Fruit fly (Drosophila melanogaster) whole organism, embryonic: Measurements from ENCODE around the gene cav.

Source experiments
- B-H2 ChIP-seq: fragments of 200-800 bp; sonication (Bioruptor generic); optimal IDR thresholded peaks from 2 replicates; lab custom pipeline; 2018; ENCODE audit warnings: missing biosample characterization, mild to moderate bottlenecking, missing genetic modification characterization
- CG11093 ChIP-seq: fragments of 200-800 bp; sonication (Bioruptor generic); IDR thresholded peaks from 3 replicates; pipeline ENCODE4 v1.3.6; 2022; ENCODE audit warnings: missing biosample characterization, missing genetic modification characterization
- CG11696 ChIP-seq: fragments of 200-800 bp; sonication (Bioruptor generic); IDR thresholded peaks from 2 replicates; pipeline ENCODE4 v1.3.6; 2022; ENCODE audit warnings: missing biosample characterization, missing genetic modification characterization
- CG12744 ChIP-seq: fragments of 200-800 bp; sonication (Bioruptor generic); optimal IDR thresholded peaks from 2 replicates; lab custom pipeline; 2016; ENCODE audit warnings: missing biosample characterization, missing genetic modification characterization
- CG12942 ChIP-seq: fragments of 200-800 bp; sonication (Bioruptor generic); optimal IDR thresholded peaks from 3 replicates; lab custom pipeline; 2016; ENCODE audit warnings: missing biosample characterization, missing genetic modification characterization
- CG15601 ChIP-seq: fragments of 200-800 bp; sonication (Bioruptor generic); optimal IDR thresholded peaks from 3 replicates; lab custom pipeline; 2019; ENCODE audit warnings: missing biosample characterization, mild to moderate bottlenecking, missing genetic modification characterization, moderate library complexity
- CG17385 ChIP-seq: fragments of 200-800 bp; sonication (Bioruptor generic); optimal IDR thresholded peaks from 3 replicates; lab custom pipeline; 2018; ENCODE audit warnings: missing biosample characterization, mild to moderate bottlenecking, missing genetic modification characterization
- CG18262 ChIP-seq: fragments of 200-800 bp; optimal IDR thresholded peaks from 3 replicates; lab custom pipeline; 2019; ENCODE audit warnings: missing biosample characterization, mild to moderate bottlenecking, missing genetic modification characterization, moderate library complexity
- CG3163 ChIP-seq: fragments of 200-800 bp; sonication (Bioruptor generic); optimal IDR thresholded peaks from 3 replicates; lab custom pipeline; 2016; ENCODE audit warnings: missing biosample characterization, missing genetic modification characterization
- CG32772 ChIP-seq: fragments of 200-800 bp; sonication (Bioruptor generic); IDR thresholded peaks from 2 replicates; pipeline ENCODE4 v1.3.6; 2022; ENCODE audit warnings: missing biosample characterization, missing genetic modification characterization
- CG34422 ChIP-seq: fragments of 200-800 bp; sonication (Bioruptor generic); IDR thresholded peaks from 3 replicates; pipeline ENCODE4 v1.3.6; 2022; ENCODE audit warnings: missing biosample characterization, missing genetic modification characterization
- CG6175 ChIP-seq: fragments of 200-800 bp; sonication (Bioruptor generic); IDR thresholded peaks from 3 replicates; pipeline ENCODE4 v1.3.6; 2022; ENCODE audit warnings: missing biosample characterization, missing genetic modification characterization
- CG6683 ChIP-seq: fragments of 200-800 bp; sonication (Bioruptor generic); optimal IDR thresholded peaks from 2 replicates; lab custom pipeline; 2017; ENCODE audit warnings: missing biosample characterization, mild to moderate bottlenecking, missing genetic modification characterization, missing genetic modification reagents
- CG6813 ChIP-seq: fragments of 200-800 bp; sonication (Bioruptor generic); optimal IDR thresholded peaks from 2 replicates; lab custom pipeline; 2017; ENCODE audit warnings: missing biosample characterization, missing genetic modification characterization, mild to moderate bottlenecking, moderate library complexity, missing genetic modification reagents
- CG7928 ChIP-seq: fragments of 200-800 bp; sonication (Bioruptor generic); optimal IDR thresholded peaks from 2 replicates; lab custom pipeline; 2017; ENCODE audit warnings: missing biosample characterization, mild to moderate bottlenecking, missing genetic modification characterization
- CG8281 ChIP-seq: fragments of 200-800 bp; sonication (Bioruptor generic); optimal IDR thresholded peaks from 2 replicates; lab custom pipeline; 2018; ENCODE audit warnings: missing biosample characterization, mild to moderate bottlenecking, missing genetic modification characterization, moderate library complexity
- CG8765 ChIP-seq: fragments of 200-800 bp; sonication (Bioruptor generic); IDR thresholded peaks from 2 replicates; pipeline ENCODE4 v1.3.6; 2022; ENCODE audit warnings: missing biosample characterization, missing genetic modification characterization
- Dad ChIP-seq: fragments of 200-800 bp; sonication (Bioruptor generic); optimal IDR thresholded peaks from 3 replicates; lab custom pipeline; 2016; ENCODE audit warnings: missing biosample characterization, missing genetic modification characterization
- Dip3 ChIP-seq: fragments of 200-800 bp; sonication (Bioruptor generic); optimal IDR thresholded peaks from 3 replicates; lab custom pipeline; 2016; ENCODE audit warnings: missing biosample characterization, missing genetic modification characterization
- H15 ChIP-seq: fragments of 200-800 bp; sonication (Bioruptor generic); IDR thresholded peaks from 3 replicates; pipeline ENCODE4 v1.3.6; 2022; ENCODE audit warnings: missing biosample characterization, missing genetic modification characterization
- HmgZ ChIP-seq: fragments of 200-800 bp; sonication (Bioruptor generic); optimal IDR thresholded peaks from 2 replicates; lab custom pipeline; 2018; ENCODE audit warnings: missing biosample characterization, mild to moderate bottlenecking, missing genetic modification characterization
- Hmr ChIP-seq: fragments of 200-800 bp; sonication (Bioruptor generic); optimal IDR thresholded peaks from 3 replicates; lab custom pipeline; 2017; ENCODE audit warnings: mild to moderate bottlenecking, missing biosample characterization, missing genetic modification reagents, missing genetic modification characterization
- Hmx ChIP-seq: fragments of 200-800 bp; sonication (Bioruptor generic); optimal IDR thresholded peaks from 2 replicates; lab custom pipeline; 2016; ENCODE audit warnings: missing biosample characterization, missing genetic modification characterization
- Hr78 ChIP-seq, 2 experiments: fragments of 200-800 bp in 1 of 2; fragments of >200 bp in 1 of 2; sonication (Bioruptor generic) in 1 of 2; optimal IDR thresholded peaks; 2 replicates each; lab custom pipeline; 2017 to 2019; ENCODE audit warnings: missing biosample characterization in 2 of 2, missing genetic modification characterization in 2 of 2, mild to moderate bottlenecking in 1 of 2, moderate library complexity in 1 of 2
- Mrtf ChIP-seq: fragments of 200-800 bp; sonication (Bioruptor generic); IDR thresholded peaks from 3 replicates; pipeline ENCODE4 v1.3.6; 2022; ENCODE audit warnings: missing biosample characterization, missing genetic modification characterization
- Opbp ChIP-seq: fragments of 200-800 bp; sonication (Bioruptor generic); IDR thresholded peaks from 3 replicates; pipeline ENCODE4 v1.3.6; 2022; ENCODE audit warnings: missing biosample characterization, missing genetic modification characterization; ENCODE audit not compliant: partially characterized antibody
- Spps ChIP-seq: fragments of 200-800 bp; sonication (Bioruptor generic); optimal IDR thresholded peaks from 2 replicates; lab custom pipeline; 2018; ENCODE audit warnings: missing biosample characterization, mild to moderate bottlenecking, missing genetic modification characterization
- YL-1 ChIP-seq: fragments of 200-800 bp; sonication (Bioruptor generic); optimal IDR thresholded peaks from 3 replicates; lab custom pipeline; 2017; ENCODE audit warnings: missing biosample characterization, mild to moderate bottlenecking, missing genetic modification characterization
- aop ChIP-seq: fragments of 200-800 bp; sonication (Bioruptor generic); IDR thresholded peaks from 2 replicates; pipeline ENCODE4 v1.3.6; 2022; ENCODE audit warnings: missing biosample characterization, missing genetic modification characterization
- chif ChIP-seq, 2 experiments: fragments of 200-800 bp; sonication (Bioruptor generic); optimal IDR thresholded peaks; 3 replicates each; lab custom pipeline; 2016; ENCODE audit warnings: missing biosample characterization in 2 of 2, missing genetic modification characterization in 2 of 2
- croc ChIP-seq: fragments of 200-800 bp; sonication (Bioruptor generic); conservative IDR thresholded peaks from 3 replicates; pipeline ENCODE4 v1.3.6; 2022; ENCODE audit warnings: missing biosample characterization, missing genetic modification characterization
- dan ChIP-seq: fragments of 200-800 bp; sonication (Bioruptor generic); IDR thresholded peaks from 2 replicates; pipeline ENCODE4 v1.3.6; 2022; ENCODE audit warnings: missing biosample characterization, missing genetic modification characterization
- dimm ChIP-seq: fragments of 200-800 bp; sonication (Bioruptor generic); IDR thresholded peaks from 2 replicates; pipeline ENCODE4 v1.3.6; 2022; ENCODE audit warnings: missing biosample characterization, missing genetic modification characterization
- gcm ChIP-seq: fragments of 200-800 bp; sonication (Bioruptor generic); optimal IDR thresholded peaks from 2 replicates; lab custom pipeline; 2019; ENCODE audit warnings: missing biosample characterization, mild to moderate bottlenecking, missing genetic modification characterization, moderate library complexity
- gt ChIP-seq: fragments of 200-800 bp; sonication (Bioruptor generic); IDR thresholded peaks from 2 replicates; pipeline ENCODE4 v1.3.6; 2022; ENCODE audit warnings: missing biosample characterization, missing genetic modification characterization
- lbe ChIP-seq: fragments of 200-800 bp; sonication (Bioruptor generic); optimal IDR thresholded peaks from 2 replicates; lab custom pipeline; 2016; ENCODE audit warnings: missing biosample characterization, mild to moderate bottlenecking, missing genetic modification characterization
- lov ChIP-seq, 2 experiments: fragments of 200-800 bp in 1 of 2; fragments of >200 bp in 1 of 2; sonication (Bioruptor generic) in 1 of 2; IDR thresholded peaks in 1 of 2; optimal IDR thresholded peaks in 1 of 2; 2 replicates in 1 of 2; 3 replicates in 1 of 2; pipeline versions ENCODE4 v1.3.6 to Lab custom; 2017 to 2022; ENCODE audit warnings: missing biosample characterization in 1 of 2, missing genetic modification characterization in 1 of 2
- otp ChIP-seq: fragments of 200-800 bp; sonication (Bioruptor generic); IDR thresholded peaks from 3 replicates; pipeline ENCODE4, ENCODE4 v1.3.6; 2022; ENCODE audit warnings: missing biosample characterization, missing genetic modification characterization
- ranshi ChIP-seq: fragments of 200-800 bp; sonication (Bioruptor generic); IDR thresholded peaks from 2 replicates; pipeline ENCODE4 v1.3.6; 2022; ENCODE audit warnings: missing biosample characterization, missing genetic modification characterization
- row ChIP-seq: fragments of 200-800 bp; sonication (Bioruptor generic); IDR thresholded peaks from 3 replicates; pipeline ENCODE4 v1.3.6; 2022; ENCODE audit warnings: missing biosample characterization, missing genetic modification characterization
- sens ChIP-seq: fragments of 200-800 bp; sonication (Bioruptor generic); peaks from one replicate; lab custom pipeline; 2016; ENCODE audit warnings: missing biosample characterization, missing genetic modification characterization
- slp2 ChIP-seq: fragments of 200-800 bp; sonication (Bioruptor generic); optimal IDR thresholded peaks from 2 replicates; lab custom pipeline; 2016; ENCODE audit warnings: missing biosample characterization, missing genetic modification characterization
- tgo ChIP-seq: fragments of 200-800 bp; sonication (Bioruptor generic); IDR thresholded peaks from 3 replicates; pipeline ENCODE4 v1.3.6; 2022; ENCODE audit warnings: missing biosample characterization, missing genetic modification characterization
- tll ChIP-seq, 2 experiments: fragments of 200-800 bp in 1 of 2; fragments of >200 bp in 1 of 2; sonication (Bioruptor generic) in 1 of 2; optimal IDR thresholded peaks; 2 replicates each; lab custom pipeline; 2017 to 2019; ENCODE audit warnings: missing biosample characterization in 2 of 2, missing genetic modification characterization in 2 of 2, mild to moderate bottlenecking in 1 of 2, moderate library complexity in 1 of 2
- tup ChIP-seq: fragments of 200-800 bp; sonication (Bioruptor generic); optimal IDR thresholded peaks from 2 replicates; lab custom pipeline; 2016; ENCODE audit warnings: missing biosample characterization, mild to moderate bottlenecking, missing genetic modification characterization, moderate library complexity
- usp ChIP-seq: fragments of >200 bp; optimal IDR thresholded peaks from 2 replicates; lab custom pipeline; 2017; ENCODE audit warnings: missing biosample characterization, missing genetic modification characterization
- wdn ChIP-seq: fragments of 200-800 bp; sonication (Bioruptor generic); IDR thresholded peaks from 2 replicates; pipeline ENCODE4 v1.3.6; 2022; ENCODE audit warnings: missing biosample characterization, missing genetic modification characterization
- zfh1 ChIP-seq: fragments of 200-800 bp; sonication (Bioruptor generic); IDR thresholded peaks from 3 replicates; pipeline ENCODE4 v1.3.6; 2022; ENCODE audit warnings: missing biosample characterization, missing genetic modification characterization

Gene cav

DNA sequence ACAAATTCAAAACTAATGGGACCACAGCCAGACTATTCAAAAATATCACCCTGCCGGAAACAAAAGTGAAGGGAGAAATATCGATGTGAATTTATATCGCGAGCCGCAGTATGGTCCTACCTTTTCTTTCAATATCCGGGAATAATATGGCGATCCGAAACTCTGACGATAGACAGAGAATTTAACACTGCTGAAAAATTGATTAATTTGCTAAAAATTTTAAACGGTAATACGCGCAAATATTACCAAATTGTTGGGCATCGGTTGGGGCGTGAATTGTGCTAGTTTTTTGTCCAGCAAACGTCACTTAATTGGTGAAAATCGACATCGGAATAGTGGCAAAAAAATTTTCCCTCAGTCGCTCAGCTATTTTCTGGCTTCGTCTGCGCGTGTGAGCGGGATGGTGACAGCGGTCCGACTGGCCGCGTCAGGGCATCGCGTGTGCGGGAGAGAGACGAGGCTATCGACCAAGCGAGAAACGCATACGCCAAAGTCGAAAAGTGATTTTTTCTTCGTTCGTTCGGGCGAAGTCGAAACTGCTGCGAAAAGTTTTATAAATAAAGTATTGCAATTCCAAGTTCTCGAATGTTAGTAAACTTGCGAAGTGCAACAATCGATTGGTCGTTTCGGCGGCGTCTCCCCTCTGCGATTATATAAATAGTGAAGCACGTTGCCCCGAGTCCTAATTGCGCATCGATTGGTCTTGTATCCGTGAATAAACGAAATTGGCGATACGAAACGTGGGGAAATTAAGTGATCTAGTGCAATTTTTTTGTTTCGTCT is 9.7 kb downstream of the cav start, which contains the start of gene mask (continued):
- TF ChIP-seq Dad (GFP tag; lab: Kevin White, UChicago) = peak; percentile 80
- peak in 1 of 2 experiments; percentile 62 for TF ChIP-seq tll (GFP tag; optimal IDR thresholded peaks at IDR 0.05; lab: Kevin White, UChicago)
- peak; percentile 66 for TF ChIP-seq Spps (tag; lab: Kevin White, UChicago)
- TF ChIP-seq YL-1 (GFP tag; lab: Kevin White, UChicago) = peak; percentile 76
- TF ChIP-seq slp2 (GFP tag; lab: Kevin White, UChicago) = peak; percentile 81
- TF ChIP-seq tup (GFP tag; lab: Kevin White, UChicago) = peak; percentile 31
- TF ChIP-seq zfh1 (GFP tag; lab: Robert Waterston, UW) = peak; percentile 86
- peak; percentile 91 for TF ChIP-seq B-H2 (GFP tag; lab: Kevin White, UChicago)
- TF ChIP-seq dimm (GFP tag; lab: Robert Waterston, UW) = 0 out of 2 replicates have a peak, but pooled peaks have one; percentile 42
- no peak for TF ChIP-seq CG8281 (tag; lab: Kevin White, UChicago)
- TF ChIP-seq dan (GFP tag; lab: Robert Waterston, UW) = no peak
- TF ChIP-seq CG3163 (GFP tag; lab: Kevin White, UChicago) = peak; percentile 71
- peak; percentile 52; the same call in 2 of the 3 replicates for TF ChIP-seq Mrtf (GFP tag; lab: Robert Waterston, UW)
- peak; percentile 38 for TF ChIP-seq CG12942 (GFP tag; lab: Kevin White, UChicago)
- peak; percentile 70 for TF ChIP-seq CG15601
- peak; percentile 12 for TF ChIP-seq CG7928 (GFP tag; lab: Kevin White, UChicago)
- peak; percentile 52 for TF ChIP-seq lbe (GFP tag; lab: Kevin White, UChicago)
- TF ChIP-seq wdn (GFP tag; lab: Robert Waterston, UW) = peak; percentile 75
- TF ChIP-seq gt (GFP tag; lab: Robert Waterston, UW) = peak; percentile 40; the same call in 1 of the 2 replicates
- TF ChIP-seq CG34422 (GFP tag; lab: Robert Waterston, UW) = peak; percentile 79
- peak; percentile 80 for TF ChIP-seq Dip3
- TF ChIP-seq Opbp (GFP tag; lab: Robert Waterston, UW) = peak; percentile 60; the same call in 2 of the 3 replicates
- peak; percentile 67 for TF ChIP-seq tgo
- TF ChIP-seq CG17385 (GFP tag; lab: Kevin White, UChicago) = peak; percentile 83
- TF ChIP-seq otp = peak; percentile 91
- TF ChIP-seq CG32772 (GFP tag; lab: Robert Waterston, UW) = peak; percentile 61; the same call in 1 of the 2 replicates
- TF ChIP-seq CG18262 = peak; percentile 58
- 0 out of 3 replicates have a peak, but pooled peaks have one; percentile 26 for TF ChIP-seq croc
- peak; percentile 68 for TF ChIP-seq ranshi (GFP tag; lab: Robert Waterston, UW)
- TF ChIP-seq CG8765 (GFP tag; lab: Robert Waterston, UW) = no peak
- peak; percentile 68; the same call in 1 of the 3 replicates for TF ChIP-seq CG6175 (GFP tag; lab: Robert Waterston, UW)
- TF ChIP-seq aop = no peak
- no peak for TF ChIP-seq usp
- TF ChIP-seq row (GFP tag; lab: Robert Waterston, UW) = peak; percentile 48; the same call in 1 of the 3 replicates
- peak; percentile 42 for TF ChIP-seq gcm (GFP tag; lab: Kevin White, UChicago)
- TF ChIP-seq Hmx (GFP tag; lab: Kevin White, UChicago) = peak; percentile 27
- peak; percentile 56 for TF ChIP-seq HmgZ
- TF ChIP-seq Hr78 (GFP tag; optimal IDR thresholded peaks at IDR 0.05; lab: Kevin White, UChicago) = no peak
- TF ChIP-seq CG6813 (GFP tag; lab: Kevin White, UChicago) = peak; percentile 78
- peak; percentile 55; the same call in 1 of the 2 replicates for TF ChIP-seq CG11696 (GFP tag; lab: Robert Waterston, UW)
- peak; percentile 56 to 77 for TF ChIP-seq chif (GFP tag; optimal IDR thresholded peaks at IDR 0.05; lab: Kevin White, UChicago)
- TF ChIP-seq H15 (GFP tag; lab: Robert Waterston, UW) = peak; percentile 82
- TF ChIP-seq lov (optimal IDR thresholded peaks at IDR 0.05; lab: Kevin White, UChicago) = no peak
- TF ChIP-seq lov (GFP tag; IDR thresholded peaks at IDR 0.05; lab: Robert Waterston, UW) = peak; percentile 91
- TF ChIP-seq sens (GFP tag; lab: Kevin White, UChicago) = peak; percentile 81
- TF ChIP-seq Hmr = peak; percentile 86
- TF ChIP-seq CG6683 (GFP tag; lab: Kevin White, UChicago) = peak; percentile 0
- TF ChIP-seq CG11093 = no peak
- peak; percentile 72 for TF ChIP-seq CG12744 (GFP tag; lab: Kevin White, UChicago)
